Fruit fly (Drosophila melanogaster) whole organism, embryonic: ENCODE results near the gene CG18598.

Experiments
- Blimp-1 ChIP-seq: fragments of 200-800 bp; sonication (Bioruptor generic); optimal IDR thresholded peaks from 3 replicates; lab custom pipeline; 2018; ENCODE audit warnings: missing biosample characterization, missing genetic modification characterization, mild to moderate bottlenecking, moderate library complexity, missing genetic modification reagents
- CG11398 ChIP-seq: fragments of 200-800 bp; sonication (Bioruptor generic); optimal IDR thresholded peaks from 2 replicates; lab custom pipeline; 2016; ENCODE audit warnings: missing biosample characterization, missing genetic modification characterization
- CG11696 ChIP-seq: fragments of 200-800 bp; sonication (Bioruptor generic); IDR thresholded peaks from 2 replicates; pipeline ENCODE4 v1.3.6; 2022; ENCODE audit warnings: missing biosample characterization, missing genetic modification characterization
- CG12659 ChIP-seq: fragments of 200-800 bp; sonication (Bioruptor generic); optimal IDR thresholded peaks from 3 replicates; lab custom pipeline; 2017; ENCODE audit warnings: mild to moderate bottlenecking, missing biosample characterization, missing genetic modification reagents, missing genetic modification characterization
- CG12744 ChIP-seq: fragments of 200-800 bp; sonication (Bioruptor generic); optimal IDR thresholded peaks from 2 replicates; lab custom pipeline; 2016; ENCODE audit warnings: missing biosample characterization, missing genetic modification characterization
- CG13123 ChIP-seq: fragments of 200-800 bp; sonication (Bioruptor generic); optimal IDR thresholded peaks from 2 replicates; lab custom pipeline; 2016; ENCODE audit warnings: missing biosample characterization, missing genetic modification characterization
- CG15514 ChIP-seq: fragments of 200-800 bp; sonication (Bioruptor generic); optimal IDR thresholded peaks from 3 replicates; lab custom pipeline; 2017; ENCODE audit warnings: missing biosample characterization, missing genetic modification characterization, mild to moderate bottlenecking, moderate library complexity, missing genetic modification reagents
- CG1603 ChIP-seq: fragments of 200-800 bp; sonication (Bioruptor generic); optimal IDR thresholded peaks from 2 replicates; lab custom pipeline; 2019; ENCODE audit warnings: missing biosample characterization, mild to moderate bottlenecking, missing genetic modification characterization, moderate library complexity
- CG18764 ChIP-seq: fragments of 200-800 bp; sonication (Bioruptor generic); optimal IDR thresholded peaks from 3 replicates; lab custom pipeline; 2016; ENCODE audit warnings: missing biosample characterization, missing genetic modification characterization
- CG2116 ChIP-seq: fragments of 200-800 bp; sonication (Bioruptor generic); optimal IDR thresholded peaks from 3 replicates; lab custom pipeline; 2018; ENCODE audit warnings: missing biosample characterization, mild to moderate bottlenecking, missing genetic modification characterization
- CG2202 ChIP-seq: fragments of 200-800 bp; sonication (Bioruptor generic); optimal IDR thresholded peaks from 2 replicates; lab custom pipeline; 2018; ENCODE audit warnings: missing biosample characterization, mild to moderate bottlenecking, missing genetic modification characterization
- CG30403 ChIP-seq: fragments of 200-800 bp; sonication (Bioruptor generic); optimal IDR thresholded peaks from 3 replicates; lab custom pipeline; 2016; ENCODE audit warnings: missing biosample characterization, missing genetic modification characterization
- CG3065 ChIP-seq: fragments of 200-800 bp; sonication (Bioruptor generic); optimal IDR thresholded peaks from 2 replicates; lab custom pipeline; 2016; ENCODE audit warnings: missing biosample characterization, missing genetic modification characterization
- CG34224 ChIP-seq: fragments of 200-800 bp; sonication (Bioruptor generic); IDR thresholded peaks from 3 replicates; pipeline ENCODE4 v1.3.6; 2022; ENCODE audit warnings: missing biosample characterization, missing genetic modification characterization; ENCODE audit not compliant: partially characterized antibody
- CG4360 ChIP-seq: fragments of 200-800 bp; sonication (Bioruptor generic); IDR thresholded peaks from 2 replicates; pipeline ENCODE4 v1.3.6; 2022; ENCODE audit warnings: missing biosample characterization, missing genetic modification characterization
- CG4707 ChIP-seq: fragments of 200-800 bp; sonication (Bioruptor generic); optimal IDR thresholded peaks from 2 replicates; lab custom pipeline; 2018; ENCODE audit warnings: missing biosample characterization, mild to moderate bottlenecking, missing genetic modification characterization, moderate library complexity
- CG5180 ChIP-seq: fragments of 200-800 bp; sonication (Bioruptor generic); optimal IDR thresholded peaks from 3 replicates; lab custom pipeline; 2017; ENCODE audit warnings: missing biosample characterization, missing genetic modification characterization, mild to moderate bottlenecking, moderate library complexity, missing genetic modification reagents
- CG6854 ChIP-seq: fragments of 200-800 bp; sonication (Bioruptor generic); optimal IDR thresholded peaks from 3 replicates; lab custom pipeline; 2017; ENCODE audit warnings: missing biosample characterization, mild to moderate bottlenecking, missing genetic modification characterization
- CG8281 ChIP-seq: fragments of 200-800 bp; sonication (Bioruptor generic); optimal IDR thresholded peaks from 2 replicates; lab custom pipeline; 2018; ENCODE audit warnings: missing biosample characterization, mild to moderate bottlenecking, missing genetic modification characterization, moderate library complexity
- CG9932 ChIP-seq: fragments of 200-800 bp; sonication (Bioruptor generic); IDR thresholded peaks from 2 replicates; pipeline ENCODE4 v1.3.6; 2022; ENCODE audit warnings: missing biosample characterization, missing genetic modification characterization
- D19B ChIP-seq: fragments of 200-800 bp; sonication (Bioruptor generic); optimal IDR thresholded peaks from 2 replicates; lab custom pipeline; 2017; ENCODE audit warnings: missing biosample characterization, mild to moderate bottlenecking, missing genetic modification characterization
- Dip2 ChIP-seq: fragments of 200-800 bp; sonication (Bioruptor generic); IDR thresholded peaks from 2 replicates; pipeline ENCODE4 v1.3.6; 2022; ENCODE audit warnings: missing biosample characterization, missing genetic modification characterization
- Dll ChIP-seq: fragments of 200-800 bp; sonication (Bioruptor generic); IDR thresholded peaks from 4 replicates; pipeline ENCODE4 v1.3.6; 2022; ENCODE audit warnings: missing biosample characterization, missing genetic modification characterization; ENCODE audit not compliant: partially characterized antibody
- ERR ChIP-seq: fragments of 200-800 bp; sonication (Bioruptor generic); optimal IDR thresholded peaks from 2 replicates; lab custom pipeline; 2016; ENCODE audit warnings: missing biosample characterization, missing genetic modification characterization
- Fer3 ChIP-seq: fragments of 200-800 bp; sonication (Bioruptor generic); optimal IDR thresholded peaks from 2 replicates; lab custom pipeline; 2018; ENCODE audit warnings: missing biosample characterization, mild to moderate bottlenecking, missing genetic modification characterization, moderate library complexity
- HLHmδ ChIP-seq: fragments of 200-800 bp; sonication (Bioruptor generic); optimal IDR thresholded peaks from 2 replicates; lab custom pipeline; 2018; ENCODE audit warnings: missing biosample characterization, mild to moderate bottlenecking, missing genetic modification characterization, moderate library complexity
- MTF-1 ChIP-seq: fragments of 200-800 bp; sonication (Bioruptor generic); optimal IDR thresholded peaks from 2 replicates; lab custom pipeline; 2018; ENCODE audit warnings: missing biosample characterization, mild to moderate bottlenecking, missing genetic modification characterization, borderline replicate concordance
- NfI ChIP-seq: fragments of 200-800 bp; sonication (Bioruptor generic); optimal IDR thresholded peaks from 3 replicates; lab custom pipeline; 2018; ENCODE audit warnings: missing biosample characterization, mild to moderate bottlenecking, missing genetic modification characterization, moderate library complexity
- Taf1 ChIP-seq: fragments of 200-800 bp; sonication (Bioruptor generic); IDR thresholded peaks from 2 replicates; pipeline ENCODE4 v1.3.6; 2022; ENCODE audit warnings: missing biosample characterization, missing genetic modification characterization
- aop ChIP-seq: fragments of 200-800 bp; sonication (Bioruptor generic); IDR thresholded peaks from 2 replicates; pipeline ENCODE4 v1.3.6; 2022; ENCODE audit warnings: missing biosample characterization, missing genetic modification characterization
- ash1 ChIP-seq: fragments of 200-800 bp; sonication (Bioruptor generic); optimal IDR thresholded peaks from 2 replicates; lab custom pipeline; 2018; ENCODE audit warnings: missing biosample characterization, mild to moderate bottlenecking, missing genetic modification characterization
- br ChIP-seq: fragments of >200 bp; optimal IDR thresholded peaks from 2 replicates; lab custom pipeline; 2017
- bsh ChIP-seq, 2 experiments: fragments of 200-800 bp; sonication (Bioruptor generic); optimal IDR thresholded peaks; 2 replicates each; lab custom pipeline; 2017 to 2018; ENCODE audit warnings: mild to moderate bottlenecking in 2 of 2, missing biosample characterization in 2 of 2, missing genetic modification characterization in 2 of 2, moderate library complexity in 1 of 2
- croc ChIP-seq: fragments of 200-800 bp; sonication (Bioruptor generic); conservative IDR thresholded peaks from 3 replicates; pipeline ENCODE4 v1.3.6; 2022; ENCODE audit warnings: missing biosample characterization, missing genetic modification characterization
- ems ChIP-seq: fragments of 200-800 bp; sonication (Bioruptor generic); optimal IDR thresholded peaks from 3 replicates; lab custom pipeline; 2016; ENCODE audit warnings: missing biosample characterization, missing genetic modification characterization
- en ChIP-seq: fragments of 200-800 bp; sonication (Bioruptor generic); optimal IDR thresholded peaks from 2 replicates; lab custom pipeline; 2016; ENCODE audit warnings: missing biosample characterization, missing genetic modification characterization
- gcm ChIP-seq: fragments of 200-800 bp; sonication (Bioruptor generic); optimal IDR thresholded peaks from 2 replicates; lab custom pipeline; 2019; ENCODE audit warnings: missing biosample characterization, mild to moderate bottlenecking, missing genetic modification characterization, moderate library complexity
- gro ChIP-seq: fragments of 200-800 bp; sonication (Bioruptor generic); optimal IDR thresholded peaks from 2 replicates; lab custom pipeline; 2016; ENCODE audit warnings: missing biosample characterization, missing genetic modification characterization
- gt ChIP-seq: fragments of 200-800 bp; sonication (Bioruptor generic); IDR thresholded peaks from 2 replicates; pipeline ENCODE4 v1.3.6; 2022; ENCODE audit warnings: missing biosample characterization, missing genetic modification characterization
- insv ChIP-seq, 2 experiments: fragments of 200-800 bp; sonication (Bioruptor generic); optimal IDR thresholded peaks; 3 replicates each; lab custom pipeline; 2016 to 2018; ENCODE audit warnings: missing biosample characterization in 2 of 2, missing genetic modification characterization in 2 of 2
- kah ChIP-seq: fragments of 200-800 bp; sonication (Bioruptor generic); optimal IDR thresholded peaks from 2 replicates; lab custom pipeline; 2018; ENCODE audit warnings: missing biosample characterization, mild to moderate bottlenecking, missing genetic modification characterization
- ken ChIP-seq: fragments of 200-800 bp; sonication (Bioruptor generic); IDR thresholded peaks from 3 replicates; pipeline ENCODE4 v1.3.6; 2022; ENCODE audit warnings: missing biosample characterization, missing genetic modification characterization
- lab ChIP-seq: fragments of 200-800 bp; sonication (Bioruptor generic); optimal IDR thresholded peaks from 3 replicates; lab custom pipeline; 2017; ENCODE audit warnings: missing biosample characterization, missing genetic modification characterization, mild to moderate bottlenecking, moderate library complexity, missing genetic modification reagents
- pan ChIP-seq, 4 experiments: fragments of >200 bp in 3 of 4; fragments of 200-800 bp in 1 of 4; sonication (Bioruptor generic) in 1 of 4; optimal IDR thresholded peaks in 3 of 4; IDR thresholded peaks in 1 of 4; 2 replicates each; pipeline versions ENCODE4 v1.3.6 to Lab custom; 2017 to 2022; ENCODE audit warnings: missing biosample characterization in 2 of 4, missing genetic modification characterization in 2 of 4, mixed read lengths in 1 of 4
- phol ChIP-seq: fragments of 200-800 bp; sonication (Bioruptor generic); optimal IDR thresholded peaks from 3 replicates; lab custom pipeline; 2018; ENCODE audit warnings: missing biosample characterization, mild to moderate bottlenecking, missing genetic modification characterization, moderate library complexity
- pum ChIP-seq: fragments of 200-800 bp; sonication (Bioruptor generic); optimal IDR thresholded peaks from 2 replicates; lab custom pipeline; 2016; ENCODE audit warnings: missing biosample characterization, missing genetic modification characterization
- row ChIP-seq: fragments of 200-800 bp; sonication (Bioruptor generic); IDR thresholded peaks from 3 replicates; pipeline ENCODE4 v1.3.6; 2022; ENCODE audit warnings: missing biosample characterization, missing genetic modification characterization
- tin ChIP-seq: fragments of 200-800 bp; sonication (Bioruptor generic); optimal IDR thresholded peaks from 3 replicates; lab custom pipeline; 2016; ENCODE audit warnings: missing biosample characterization, missing genetic modification characterization
- zen ChIP-seq: fragments of 200-800 bp; sonication (Bioruptor generic); optimal IDR thresholded peaks from 3 replicates; lab custom pipeline; 2018; ENCODE audit warnings: missing biosample characterization, mild to moderate bottlenecking, missing genetic modification characterization, moderate library complexity

Gene CG18598

dm6 chr3R:18298900-18299321 lies 48.0 kb downstream of the CG18598 start, which contains the start of gene Dlc90F (continued):
- TF ChIP-seq row (peak; percentile 89), CG11696 (GFP tag; lab: Robert Waterston, UW) (0 out of 2 replicates have a peak, but pooled peaks have one; percentile 28), lab (peak; percentile 67), CG30403 (peak; percentile 87), br (lab: Kevin White, UChicago) (no peak), CG4360 (GFP tag; lab: Robert Waterston, UW) (no peak), Dll (GFP tag; lab: Robert Waterston, UW) (peak; percentile 65; the same call in 2 of the 4 replicates), CG2116 (GFP tag; lab: Kevin White, UChicago) (peak; percentile 82), Taf1 (GFP tag; lab: Robert Waterston, UW) (peak; percentile 53; the same call in 1 of the 2 replicates), croc (peak; percentile 68; the same call in 2 of the 3 replicates), insv (GFP tag; optimal IDR thresholded peaks at IDR 0.05; lab: Kevin White, UChicago) (peak in 1 of 2 experiments; percentile 19), ash1 (no peak), en (GFP tag; lab: Kevin White, UChicago) (peak; percentile 21), CG12659 (peak; percentile 94), HLHmδ (no peak), Fer3 (tag; lab: Kevin White, UChicago) (peak; percentile 60), CG4707 (no peak), CG1603 (peak; percentile 75), ken (peak; percentile 86), CG6854 (GFP tag; lab: Kevin White, UChicago) (no peak), tin (GFP tag; lab: Kevin White, UChicago) (peak; percentile 66), CG9932 (GFP tag; lab: Robert Waterston, UW) (peak; percentile 88), CG34224 (GFP tag; lab: Robert Waterston, UW) (no peak), D19B (GFP tag; lab: Kevin White, UChicago) (peak; percentile 40), CG2202 (tag; lab: Kevin White, UChicago) (peak; percentile 18), bsh (GFP tag; optimal IDR thresholded peaks at IDR 0.05; lab: Kevin White, UChicago) (peak in 1 of 2 experiments; percentile 72), Blimp-1 (GFP tag; lab: Kevin White, UChicago) (peak; percentile 39), kah (GFP tag; lab: Kevin White, UChicago) (no peak), CG13123 (peak; percentile 67), Dip2 (GFP tag; lab: Robert Waterston, UW) (no peak), ems (no peak), gt (no peak), CG18764 (GFP tag; lab: Kevin White, UChicago) (peak; percentile 38), CG15514 (GFP tag; lab: Kevin White, UChicago) (peak; percentile 67), ERR (peak; percentile 62), CG5180 (GFP tag; lab: Kevin White, UChicago) (no peak), CG8281 (tag; lab: Kevin White, UChicago) (no peak), NfI (GFP tag; lab: Kevin White, UChicago) (peak; percentile 80), CG3065 (GFP tag; lab: Kevin White, UChicago) (peak; percentile 1), CG12744 (GFP tag; lab: Kevin White, UChicago) (peak; percentile 64), CG11398 (GFP tag; lab: Kevin White, UChicago) (no peak), pum (peak; percentile 77), pan (optimal IDR thresholded peaks at IDR 0.05; lab: Kevin White, UChicago) (no peak), pan (GFP tag; optimal IDR thresholded peaks at IDR 0.05 in 1 of 2, IDR thresholded peaks at IDR 0.05 in 1 of 2) (peak in 1 of 2 experiments; percentile 81), gcm (GFP tag; lab: Kevin White, UChicago) (no peak), aop (GFP tag; lab: Robert Waterston, UW) (0 out of 2 replicates have a peak, but pooled peaks have one; percentile 27), zen (tag; lab: Kevin White, UChicago) (peak; percentile 46), phol (tag; lab: Kevin White, UChicago) (peak; percentile 85), MTF-1 (GFP tag; lab: Kevin White, UChicago) (no peak), gro (peak; percentile 33)
